Worm (Caenorhabditis elegans): Measurements from ENCODE around the gene T22B2.3.

ce11 chrX:3917013-3917412 is at the start of gene T22B2.3:
- no peak for TF ChIP-seq ets-4 (GFP tag; optimal IDR thresholded peaks at IDR 0.05)
- no peak for TF ChIP-seq sptf-2 (GFP tag; optimal IDR thresholded peaks at IDR 0.05)
- TF ChIP-seq dpl-1 (GFP tag; optimal IDR thresholded peaks at IDR 0.05): no peak
- TF ChIP-seq bed-2 (GFP tag; IDR thresholded peaks at IDR 0.05): no peak
- TF ChIP-seq rcor-1 (GFP tag; IDR thresholded peaks at IDR 0.05): no peak
- TF ChIP-seq mes-4 (tag; optimal IDR thresholded peaks at IDR 0.05): no peak

Data from whole organism, young adult.